Fruit fly (Drosophila melanogaster) whole organism, adult: ENCODE data around the gene CG3062.
A peak's percentile ranks its signal among the peaks of the same experiment; 100 is the strongest.

Experiments
- CG11617 ChIP-seq: fragments of 200-800 bp; sonication (Bioruptor generic); optimal IDR thresholded peaks from 2 replicates; lab custom pipeline; 2017; ENCODE audit warnings: mild to moderate bottlenecking, missing biosample characterization, missing genetic modification reagents, missing genetic modification characterization
- CG12768 ChIP-seq: fragments of 200-800 bp; sonication (Bioruptor generic); optimal IDR thresholded peaks from 2 replicates; lab custom pipeline; 2017; ENCODE audit warnings: missing biosample characterization, missing genetic modification characterization, mild to moderate bottlenecking, moderate library complexity, missing genetic modification reagents
- CG14711 ChIP-seq: fragments of 200-800 bp; sonication (Bioruptor generic); optimal IDR thresholded peaks from 2 replicates; lab custom pipeline; 2018; ENCODE audit warnings: missing biosample characterization, mild to moderate bottlenecking, missing genetic modification characterization, moderate library complexity
- CG1620 ChIP-seq: fragments of 200-800 bp; sonication (Bioruptor generic); optimal IDR thresholded peaks from 2 replicates; lab custom pipeline; 2016; ENCODE audit warnings: missing biosample characterization, missing genetic modification characterization
- CG33017 ChIP-seq: fragments of 200-800 bp; sonication (Bioruptor generic); optimal IDR thresholded peaks from 2 replicates; lab custom pipeline; 2018; ENCODE audit warnings: missing biosample characterization, mild to moderate bottlenecking, missing genetic modification characterization, moderate library complexity
- CG5204 ChIP-seq: fragments of 200-800 bp; sonication (Bioruptor generic); optimal IDR thresholded peaks from 2 replicates; lab custom pipeline; 2016; ENCODE audit warnings: missing biosample characterization, missing genetic modification characterization
- CG7045 ChIP-seq: fragments of 200-800 bp; sonication (Bioruptor generic); optimal IDR thresholded peaks from 2 replicates; lab custom pipeline; 2017; ENCODE audit warnings: missing biosample characterization, mild to moderate bottlenecking, missing genetic modification characterization
- CG7101 ChIP-seq: fragments of 200-800 bp; sonication (Bioruptor generic); optimal IDR thresholded peaks from 2 replicates; lab custom pipeline; 2018; ENCODE audit warnings: missing biosample characterization, mild to moderate bottlenecking, missing genetic modification characterization, moderate library complexity
- Clk ChIP-seq: fragments of 200-800 bp; sonication (Bioruptor generic); optimal IDR thresholded peaks from 2 replicates; lab custom pipeline; 2017; ENCODE audit warnings: missing biosample characterization, missing genetic modification characterization
- Crg-1 ChIP-seq: fragments of 200-800 bp; sonication (Bioruptor generic); optimal IDR thresholded peaks from 2 replicates; lab custom pipeline; 2016; ENCODE audit warnings: missing biosample characterization, missing genetic modification characterization
- Hr96 ChIP-seq: fragments of 200-800 bp; sonication (Bioruptor generic); optimal IDR thresholded peaks from 2 replicates; lab custom pipeline; 2016; ENCODE audit warnings: missing biosample characterization, missing genetic modification characterization
- Mnt ChIP-seq: fragments of 200-800 bp; sonication (Bioruptor generic); optimal IDR thresholded peaks from 2 replicates; lab custom pipeline; 2016; ENCODE audit warnings: missing biosample characterization, mild to moderate bottlenecking, missing genetic modification characterization
- bab1 ChIP-seq: fragments of 200-800 bp; sonication (Bioruptor generic); optimal IDR thresholded peaks from 3 replicates; lab custom pipeline; 2019; ENCODE audit warnings: missing biosample characterization, mild to moderate bottlenecking, missing genetic modification characterization, moderate library complexity
- cic ChIP-seq: fragments of 200-800 bp; sonication (Bioruptor generic); optimal IDR thresholded peaks from 2 replicates; lab custom pipeline; 2017; ENCODE audit warnings: missing biosample characterization, mild to moderate bottlenecking, missing genetic modification characterization, moderate library complexity
- cnc ChIP-seq, 2 experiments: fragments of >200 bp; optimal IDR thresholded peaks; 2 replicates each; lab custom pipeline; 2017
- kay ChIP-seq: fragments of 200-800 bp; sonication (Bioruptor generic); peaks from one replicate; lab custom pipeline; 2016; ENCODE audit warnings: missing biosample characterization, missing genetic modification characterization, borderline replicate concordance
- ovo ChIP-seq: fragments of 200-800 bp; sonication (Bioruptor generic); optimal IDR thresholded peaks from 2 replicates; lab custom pipeline; 2016; ENCODE audit warnings: missing biosample characterization, missing genetic modification characterization
- pad ChIP-seq: fragments of 200-800 bp; sonication (Bioruptor generic); optimal IDR thresholded peaks from 3 replicates; lab custom pipeline; 2017; ENCODE audit warnings: missing biosample characterization, missing genetic modification characterization, mild to moderate bottlenecking, moderate library complexity, missing genetic modification reagents
- tj ChIP-seq: fragments of 200-800 bp; sonication (Bioruptor generic); optimal IDR thresholded peaks from 3 replicates; lab custom pipeline; 2017; ENCODE audit warnings: missing biosample characterization, mild to moderate bottlenecking, missing genetic modification characterization, moderate library complexity
- toe ChIP-seq: fragments of 200-800 bp; sonication (Bioruptor generic); optimal IDR thresholded peaks from 2 replicates; lab custom pipeline; 2016; ENCODE audit warnings: missing biosample characterization, missing genetic modification characterization

CG3062 gene

dm6 chrX:4678913-4679812, 34.5 kb upstream of the CG3062 start, which contains the start of gene fzr:
TSS of gene fzr (minus strand) at chrX:4679537.
- TF ChIP-seq toe (GFP tag; lab: Kevin White, UChicago) (no peak), bab1 (GFP tag; lab: Kevin White, UChicago) (peak; percentile 15), ovo (GFP tag; lab: Kevin White, UChicago) (peak; percentile 93), pad (GFP tag; lab: Kevin White, UChicago) (peak; percentile 98), CG7101 (tag; lab: Kevin White, UChicago) (no peak), CG1620 (no peak), Hr96 (GFP tag; lab: Kevin White, UChicago) (no peak), tj (peak; percentile 10)

DNA sequence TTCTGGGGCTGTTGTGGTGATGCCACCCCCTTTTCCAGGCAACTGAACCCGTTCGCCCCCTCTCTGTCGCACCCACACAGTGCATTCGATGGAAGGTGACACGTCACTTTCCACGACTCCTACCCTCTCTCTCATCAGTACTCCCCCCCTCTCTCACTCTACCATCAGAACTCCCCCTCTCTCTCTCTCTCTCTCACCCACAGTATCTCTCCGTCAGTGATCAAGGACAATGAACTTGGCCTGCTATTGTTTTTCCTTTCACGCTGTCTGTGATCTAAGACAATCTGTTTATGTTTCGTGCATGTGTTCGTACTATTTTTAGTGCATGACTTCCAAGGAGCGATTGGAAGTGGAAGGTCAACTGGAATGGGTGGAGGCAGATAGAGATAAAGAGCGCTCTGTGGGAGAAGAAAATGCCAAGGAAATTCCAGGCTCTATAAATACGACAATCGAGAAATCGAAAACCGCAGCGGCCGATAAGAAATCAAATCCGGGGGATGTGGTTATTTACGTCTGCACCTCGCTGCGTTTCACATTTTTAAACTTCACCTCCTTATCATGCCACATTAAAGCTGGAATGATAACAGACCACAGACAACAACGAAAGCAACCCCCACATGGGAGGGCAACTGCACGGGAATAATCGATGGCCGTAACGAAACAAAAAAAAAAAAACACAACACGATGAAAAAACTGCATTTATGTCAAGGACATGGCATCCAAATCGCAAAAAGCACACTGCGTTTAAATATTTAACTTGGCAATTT, 33.7 kb upstream of the CG3062 start:
- no peak for TF ChIP-seq bab1 (GFP tag; lab: Kevin White, UChicago)
- no peak for TF ChIP-seq tj
- no peak for TF ChIP-seq pad (GFP tag; lab: Kevin White, UChicago)
- peak; percentile 11 for TF ChIP-seq Mnt (GFP tag; lab: Kevin White, UChicago)
- no peak for TF ChIP-seq CG33017
- TF ChIP-seq CG11617 (GFP tag; lab: Kevin White, UChicago): no peak

DNA sequence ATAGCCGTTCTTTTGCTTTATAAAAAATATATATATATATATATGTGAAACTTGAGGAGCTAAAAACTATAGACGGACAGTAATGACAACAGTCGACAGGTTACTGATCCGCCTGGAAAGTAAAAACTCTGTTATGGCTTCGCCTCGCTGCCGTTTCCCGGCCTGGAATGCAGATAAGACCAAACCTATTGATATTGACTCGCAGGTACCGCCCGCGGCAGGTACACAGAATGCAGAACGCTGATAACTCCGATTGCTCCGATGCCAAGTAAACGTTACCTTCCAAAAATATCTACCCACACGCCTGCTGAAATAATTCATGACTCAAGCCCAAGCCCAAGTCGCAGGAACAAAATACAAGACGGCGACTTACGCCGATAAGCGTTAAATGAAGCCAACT, 32.8 kb upstream of the CG3062 start:
- TF ChIP-seq pad (GFP tag; lab: Kevin White, UChicago): no peak
- TF ChIP-seq cnc (optimal IDR thresholded peaks at IDR 0.05; lab: Kevin White, UChicago): no peak
- TF ChIP-seq Crg-1 (GFP tag; lab: Kevin White, UChicago): no peak

DNA sequence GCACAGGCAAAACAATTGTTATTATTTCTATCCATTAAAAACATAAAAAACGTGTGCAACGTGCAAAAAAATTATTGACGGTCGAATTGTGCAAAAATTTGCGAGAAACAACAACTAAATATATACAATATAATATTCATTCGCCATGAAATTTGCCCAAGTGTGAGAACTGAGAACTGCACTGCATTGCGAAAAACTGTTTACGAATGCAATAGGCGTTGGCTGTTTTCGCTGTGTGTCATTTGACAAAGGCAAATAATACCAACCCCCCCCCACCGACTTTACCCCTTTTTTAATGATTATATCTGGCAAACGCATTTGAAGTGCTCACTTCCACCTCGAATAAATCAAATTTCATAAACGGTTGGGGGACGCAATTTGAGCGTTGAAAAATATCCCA, 30.4 kb upstream of the CG3062 start:
- TF ChIP-seq CG7101 (tag; lab: Kevin White, UChicago): no peak
- peak; percentile 99 for TF ChIP-seq tj
- TF ChIP-seq ovo (GFP tag; lab: Kevin White, UChicago): no peak
- TF ChIP-seq CG14711 (tag; lab: Kevin White, UChicago): no peak
- TF ChIP-seq Crg-1 (GFP tag; lab: Kevin White, UChicago): no peak
- no peak for TF ChIP-seq CG33017
- TF ChIP-seq CG12768 (GFP tag; lab: Kevin White, UChicago): no peak
- TF ChIP-seq cic (GFP tag; lab: Kevin White, UChicago): no peak
- TF ChIP-seq CG7045: no peak
- TF ChIP-seq kay (GFP tag; lab: Kevin White, UChicago): peak; percentile 72
- TF ChIP-seq CG5204 (GFP tag; lab: Kevin White, UChicago): no peak
- no peak for TF ChIP-seq CG1620
- no peak for TF ChIP-seq Clk (GFP tag; lab: Kevin White, UChicago)
- peak; percentile 7 for TF ChIP-seq pad (GFP tag; lab: Kevin White, UChicago)
- no peak for TF ChIP-seq Hr96 (GFP tag; lab: Kevin White, UChicago)

- TF ChIP-seq pad (GFP tag; lab: Kevin White, UChicago): no peak
- no peak for TF ChIP-seq toe (GFP tag; lab: Kevin White, UChicago)
These were observed 26.5 kb upstream of the CG3062 start for dm6 chrX:4671194-4671626.

DNA sequence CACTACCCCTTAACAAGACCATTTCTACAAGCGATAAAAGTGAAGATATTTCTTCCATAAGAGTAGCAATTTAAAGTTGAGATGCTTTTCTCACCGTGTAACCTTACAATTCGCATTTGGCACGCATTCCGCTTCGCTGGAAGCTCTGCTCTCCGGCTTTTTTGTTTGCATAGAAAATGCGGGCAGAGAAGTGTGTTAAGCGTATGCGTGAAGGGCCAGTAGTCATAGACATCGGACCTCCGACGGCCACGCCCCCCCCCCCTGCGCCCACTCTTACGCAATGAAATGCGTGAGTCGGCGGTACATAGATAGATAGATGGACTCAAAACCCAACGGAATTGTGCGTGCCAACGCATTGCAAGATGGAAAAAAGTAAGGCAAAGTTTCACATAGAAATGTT, 24.8 kb upstream of the CG3062 start:
- TF ChIP-seq cic (GFP tag; lab: Kevin White, UChicago) (no peak), tj (no peak), CG33017 (no peak), Crg-1 (GFP tag; lab: Kevin White, UChicago) (no peak), CG5204 (GFP tag; lab: Kevin White, UChicago) (no peak), pad (GFP tag; lab: Kevin White, UChicago) (no peak), ovo (GFP tag; lab: Kevin White, UChicago) (no peak), kay (GFP tag; lab: Kevin White, UChicago) (no peak), CG12768 (GFP tag; lab: Kevin White, UChicago) (no peak), CG11617 (GFP tag; lab: Kevin White, UChicago) (no peak), CG7045 (no peak)
